Worm (Caenorhabditis elegans): ENCODE results near the gene aptf-1.

The aptf-1 gene

DNA sequence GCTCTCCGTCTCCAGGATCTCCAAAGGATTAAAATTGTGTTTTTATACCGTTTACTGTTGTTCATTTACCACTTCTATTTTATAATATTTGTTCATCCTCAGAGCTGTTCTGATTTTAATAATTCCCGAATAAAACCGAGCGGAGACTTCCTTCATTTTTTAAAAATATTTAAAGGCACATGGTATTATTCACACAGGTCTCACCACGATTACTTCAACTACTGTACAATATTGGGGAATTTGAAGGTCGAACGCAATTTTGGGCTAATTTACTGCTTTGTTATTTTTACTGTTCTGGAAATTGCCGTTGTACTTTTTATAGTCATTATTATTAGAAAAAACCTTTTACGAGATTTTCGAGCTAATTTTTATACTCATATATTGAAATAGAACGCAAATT, 36.4 kb downstream of the aptf-1 start (continued):
- no peak for TF ChIP-seq hlh-30 (tag; optimal IDR thresholded peaks at IDR 0.05; ENCODE audit: insufficient read depth)
- TF ChIP-seq arid-1 (GFP tag; conservative IDR thresholded peaks at IDR 0.05), result peak; percentile 68; the same call in 1 of the 2 replicates
- no peak for TF ChIP-seq dmd-9 (GFP tag; IDR thresholded peaks at IDR 0.05)
- no peak for TF ChIP-seq zip-11 (GFP tag; IDR thresholded peaks at IDR 0.05)
- TF ChIP-seq egl-27 (tag; optimal IDR thresholded peaks at IDR 0.05), result no peak
- TF ChIP-seq php-3 (GFP tag; IDR thresholded peaks at IDR 0.05), result no peak
- TF ChIP-seq snpc-1.2 (GFP tag; IDR thresholded peaks at IDR 0.05), result peak; percentile 63
- TF ChIP-seq nhr-10 (tag; optimal IDR thresholded peaks at IDR 0.05), result no peak

DNA sequence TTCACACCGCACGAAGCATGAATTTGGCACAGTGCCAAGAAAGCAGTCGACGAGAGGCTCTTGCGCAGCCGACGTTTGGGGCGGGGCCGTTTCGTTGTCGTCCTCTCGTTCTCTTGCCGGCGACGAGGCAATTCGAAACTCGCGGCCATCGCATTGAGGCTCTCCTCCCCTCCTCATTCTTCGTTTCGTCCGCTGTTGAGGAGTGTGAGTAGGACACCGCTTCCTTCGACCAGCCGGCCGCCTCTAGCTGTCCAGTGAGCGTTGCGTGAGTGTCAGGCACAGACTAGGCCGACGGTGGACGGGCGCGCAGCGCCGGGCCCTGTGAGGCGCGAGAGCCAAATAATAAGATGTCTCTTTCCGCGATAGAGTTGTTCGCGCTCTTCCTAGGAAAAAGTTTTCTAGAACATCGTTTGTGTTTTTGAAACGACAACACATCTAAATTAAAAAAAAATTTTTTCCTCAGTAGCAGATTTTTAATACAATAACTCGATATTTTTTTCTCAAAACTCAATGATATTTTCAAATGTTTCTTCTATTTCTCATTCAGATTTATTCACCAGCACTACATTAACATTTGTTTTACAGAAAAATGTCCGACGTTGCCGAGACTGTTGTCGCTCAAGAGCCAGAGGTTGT, 37.2 kb downstream of the aptf-1 start, which contains the start of the genes T28D9.11 and T28D9.1:
Gene T28D9.11 (minus strand): TSS at position 177 of the 636 bp plus-strand sequence.
Gene T28D9.1 (plus strand): TSS at position 586 of the 636 bp plus-strand sequence.
- TF ChIP-seq nhr-28 (tag; optimal IDR thresholded peaks at IDR 0.05) (no peak), ceh-44 (GFP tag; IDR thresholded peaks at IDR 0.05) (no peak), ctbp-1 (GFP tag; IDR thresholded peaks at IDR 0.05) (peak; percentile 73), unc-39 (tag; optimal IDR thresholded peaks at IDR 0.05) (no peak), daf-12 (tag; optimal IDR thresholded peaks at IDR 0.05) (no peak), ZK337.2 (GFP tag; IDR thresholded peaks at IDR 0.05) (no peak), Y75B8A.6 (GFP tag; IDR thresholded peaks at IDR 0.05) (no peak), ces-1 (GFP tag; optimal IDR thresholded peaks at IDR 0.05) (no peak), zag-1 (tag; optimal IDR thresholded peaks at IDR 0.05) (no peak), egl-27 (tag; optimal IDR thresholded peaks at IDR 0.05) (no peak), ztf-7 (tag; optimal IDR thresholded peaks at IDR 0.05) (no peak), daf-19 (GFP tag; conservative IDR thresholded peaks at IDR 0.05) (no peak), php-3 (GFP tag; IDR thresholded peaks at IDR 0.05) (0 out of 2 replicates have a peak, but pooled peaks have one; percentile 36), mxl-2 (GFP tag; conservative IDR thresholded peaks at IDR 0.05) (no peak), set-16 (GFP tag; IDR thresholded peaks at IDR 0.05) (peak; percentile 97), fkh-10 (GFP tag; optimal IDR thresholded peaks at IDR 0.05) (peak; percentile 77), nhr-48 (tag; optimal IDR thresholded peaks at IDR 0.05) (peak; percentile 8), lir-3 (tag; optimal IDR thresholded peaks at IDR 0.05) (no peak), ceh-28 (tag; optimal IDR thresholded peaks at IDR 0.05) (no peak), aly-2 (tag; optimal IDR thresholded peaks at IDR 0.05) (no peak), lin-15B (tag; optimal IDR thresholded peaks at IDR 0.05) (no peak), zip-2 (tag; optimal IDR thresholded peaks at IDR 0.05) (no peak), Y5F2A.4 (GFP tag; optimal IDR thresholded peaks at IDR 0.05) (no peak), vab-7 (GFP tag; IDR thresholded peaks at IDR 0.05) (peak; percentile 41; the same call in 1 of the 2 replicates), rbr-2 (tag; optimal IDR thresholded peaks at IDR 0.05) (peak; percentile 64), arid-1 (GFP tag; conservative IDR thresholded peaks at IDR 0.05) (no peak), spr-1 (tag; optimal IDR thresholded peaks at IDR 0.05) (peak; percentile 4), nhr-6 (tag; optimal IDR thresholded peaks at IDR 0.05) (no peak), mdt-29 (GFP tag; IDR thresholded peaks at IDR 0.05) (no peak), F44E2.7 (GFP tag; IDR thresholded peaks at IDR 0.05) (0 out of 2 replicates have a peak, but pooled peaks have one; percentile 56), madf-9 (GFP tag; conservative IDR thresholded peaks at IDR 0.05) (no peak), madf-5 (GFP tag; IDR thresholded peaks at IDR 0.05) (0 out of 4 replicates have a peak, but pooled peaks of 1 of the 2 experiments have one; percentile 32), snpc-4 (tag; optimal IDR thresholded peaks at IDR 0.05) (peak; percentile 65), lin-29 (GFP tag; IDR thresholded peaks at IDR 0.05) (no peak), dmd-6 (GFP tag; IDR thresholded peaks at IDR 0.05) (peak; percentile 28; the same call in 1 of the 2 replicates), lin-38 (GFP tag; IDR thresholded peaks at IDR 0.05) (peak; percentile 44), T26A8.4 (GFP tag; IDR thresholded peaks at IDR 0.05) (0 out of 2 replicates have a peak, but pooled peaks have one; percentile 40), tra-1 (GFP tag; IDR thresholded peaks at IDR 0.05) (no peak), egl-43 (GFP tag; IDR thresholded peaks at IDR 0.05) (peak; percentile 82), R02D3.7 (tag; optimal IDR thresholded peaks at IDR 0.05) (no peak), ceh-20 (GFP tag; IDR thresholded peaks at IDR 0.05) (peak; percentile 63), T20F7.1 (GFP tag; optimal IDR thresholded peaks at IDR 0.05) (no peak), nhr-10 (tag; optimal IDR thresholded peaks at IDR 0.05) (no peak), zfp-3 (GFP tag; conservative IDR thresholded peaks at IDR 0.05) (no peak), nhr-111 (GFP tag; optimal IDR thresholded peaks at IDR 0.05) (no peak)
